Worm (Caenorhabditis elegans) whole organism, early embryonic: Measurements from ENCODE around the gene W01A11.7.

Experiments
- B0310.2 ChIP-seq: sonication (generic microtip); optimal IDR thresholded peaks from 2 replicates; lab custom pipeline; 2016; ENCODE audit warnings: mild to moderate bottlenecking, missing genetic modification characterization, missing compliant biosample characterization
- aly-1 ChIP-seq: sonication (generic microtip); optimal IDR thresholded peaks from 2 replicates; lab custom pipeline; 2016; ENCODE audit warnings: missing genetic modification characterization, missing compliant biosample characterization
- ceh-13 ChIP-seq: fragments of 200-800 bp; sonication (Bioruptor generic); optimal IDR thresholded peaks from 2 replicates; lab custom pipeline; 2018; ENCODE audit warnings: mild to moderate bottlenecking, missing genetic modification characterization, missing compliant biosample characterization
- ceh-36 ChIP-seq: sonication (generic microtip); optimal IDR thresholded peaks from 2 replicates; lab custom pipeline; 2016; ENCODE audit warnings: missing genetic modification characterization, inconsistent platforms, missing compliant biosample characterization
- hmbx-1 ChIP-seq: sonication (generic microtip); optimal IDR thresholded peaks from 2 replicates; lab custom pipeline; 2016; ENCODE audit warnings: mild to moderate bottlenecking, missing genetic modification characterization, missing compliant biosample characterization
- hmg-4 ChIP-seq: fragments of 200-800 bp; sonication (Bioruptor generic); optimal IDR thresholded peaks from 2 replicates; lab custom pipeline; 2018; ENCODE audit warnings: mild to moderate bottlenecking, missing genetic modification characterization, missing compliant biosample characterization
- hnd-1 ChIP-seq: sonication (generic microtip); optimal IDR thresholded peaks from 2 replicates; lab custom pipeline; 2016; ENCODE audit warnings: missing genetic modification characterization, missing compliant biosample characterization
- pes-1 ChIP-seq: fragments of 200-800 bp; sonication (Bioruptor generic); IDR thresholded peaks from 2 replicates; pipeline ENCODE4 v1.3.6; 2022; ENCODE audit warnings: missing genetic modification reagents, missing genetic modification characterization, missing compliant biosample characterization
- scrt-1 ChIP-seq: fragments of 200-800 bp; sonication (Bioruptor generic); IDR thresholded peaks from 2 replicates; pipeline ENCODE4 v1.3.6; 2022; ENCODE audit warnings: missing genetic modification characterization, missing compliant biosample characterization
- sea-1 ChIP-seq: fragments of 200-800 bp; sonication (Bioruptor generic); conservative IDR thresholded peaks from 2 replicates; pipeline ENCODE4 v1.3.6; 2022; ENCODE audit warnings: missing genetic modification characterization, missing compliant biosample characterization
- tbx-11 ChIP-seq: fragments of 200-800 bp; sonication (Bioruptor generic); IDR thresholded peaks from 2 replicates; pipeline ENCODE4 v1.3.6; 2022; ENCODE audit warnings: missing genetic modification characterization, missing compliant biosample characterization
- tbx-37 ChIP-seq: fragments of 200-800 bp; sonication (Bioruptor generic); conservative IDR thresholded peaks from 2 replicates; pipeline ENCODE4 v1.3.6; 2022; ENCODE audit warnings: missing genetic modification reagents, missing genetic modification characterization, missing compliant biosample characterization

The W01A11.7 gene

DNA sequence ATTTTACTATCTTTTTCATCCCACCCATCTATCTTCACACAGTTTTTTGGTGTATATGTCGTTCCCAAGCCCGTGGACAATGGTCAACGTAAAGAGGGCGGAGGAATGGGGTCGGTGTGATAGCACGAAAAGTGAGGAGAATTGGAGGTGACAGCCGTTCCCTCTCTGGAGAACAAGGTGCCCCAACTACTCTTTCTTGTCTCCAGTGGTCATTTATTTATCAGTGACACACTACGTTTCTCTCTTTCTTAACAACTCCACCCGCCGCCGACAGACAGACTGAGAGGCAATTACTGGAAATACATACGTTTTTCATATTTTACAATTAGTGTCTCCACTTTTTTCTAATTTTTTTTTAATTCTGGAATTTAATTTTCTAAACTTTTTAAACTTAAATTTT is 48.3 kb downstream of the W01A11.7 start:
- TF ChIP-seq tbx-37 (no peak), B0310.2 (no peak), hmg-4 (GFP tag; lab: Kevin White, UChicago) (no peak), sea-1 (GFP tag; lab: Robert Waterston, UW) (no peak), ceh-13 (no peak), hmbx-1 (tag; lab: Kevin White, UChicago) (no peak), tbx-11 (no peak), aly-1 (tag; lab: Kevin White, UChicago) (no peak), scrt-1 (GFP tag; lab: Robert Waterston, UW) (no peak), hnd-1 (tag; lab: Kevin White, UChicago) (no peak), pes-1 (GFP tag; lab: Robert Waterston, UW) (no peak), ceh-36 (no peak)
